Worm (Caenorhabditis elegans): ENCODE measurements around the gene srx-133.

- TF ChIP-seq pros-1 (tag; optimal IDR thresholded peaks at IDR 0.05), result no peak
- TF ChIP-seq fkh-10 (GFP tag; optimal IDR thresholded peaks at IDR 0.05), result no peak
- no peak for TF ChIP-seq ama-1 (optimal IDR thresholded peaks at IDR 0.05)
- TF ChIP-seq dve-1 (tag; optimal IDR thresholded peaks at IDR 0.05), result no peak
- TF ChIP-seq sox-4 (tag; optimal IDR thresholded peaks at IDR 0.05), result no peak
- no peak for TF ChIP-seq npax-4 (tag; optimal IDR thresholded peaks at IDR 0.05)
- no peak for TF ChIP-seq ceh-18 (tag; optimal IDR thresholded peaks at IDR 0.05)
These were observed 49.9 kb downstream of the srx-133 start, which contains the start of gene cyp-35C1 for ce11 chrV:13898356-13898755.
